Worm (Caenorhabditis elegans) whole organism, dauer: Measurements from ENCODE around the gene C04C11.25.

Source experiments
- unc-62 ChIP-seq: sonication (generic microtip); optimal IDR thresholded peaks from 2 replicates; lab custom pipeline; 2017; ENCODE audit warnings: missing biosample characterization, missing genetic modification reagents, missing genetic modification characterization

Gene C04C11.25

DNA sequence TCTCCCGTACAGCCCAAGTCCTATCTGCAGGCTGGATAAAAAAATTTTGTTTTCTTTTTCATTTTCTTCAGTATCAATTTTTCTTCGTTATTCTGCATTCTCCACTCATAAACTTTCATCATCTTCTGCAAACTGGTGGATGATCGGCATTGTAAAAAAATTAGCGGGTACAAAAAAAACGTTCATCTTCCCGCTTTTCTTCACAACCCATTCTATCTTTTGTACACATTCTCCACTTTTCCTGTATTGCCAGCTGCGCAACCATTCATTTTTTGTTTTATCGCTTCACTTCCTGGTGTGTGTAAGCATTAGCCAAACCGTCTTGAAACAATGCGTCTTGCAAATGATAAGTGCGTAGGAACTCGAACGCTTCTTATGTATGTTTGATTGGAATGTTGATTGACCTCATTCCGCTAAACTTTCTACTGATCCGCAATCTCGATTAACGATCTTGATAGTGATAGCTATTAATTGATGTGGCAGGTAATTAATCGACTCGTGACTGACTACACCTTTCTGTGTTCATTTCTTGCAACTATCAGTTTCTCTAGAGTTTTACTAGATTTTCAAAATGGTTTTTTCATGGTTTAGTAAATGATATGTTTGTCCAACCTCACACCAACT is 40.7 kb downstream of the C04C11.25 start:
- no peak for TF ChIP-seq unc-62 (GFP tag; lab: Kevin White, UChicago)

ce11 chrX:13973769-13974168 is 41.5 kb downstream of the C04C11.25 start:
- TF ChIP-seq unc-62 (GFP tag; lab: Kevin White, UChicago), result no peak

DNA sequence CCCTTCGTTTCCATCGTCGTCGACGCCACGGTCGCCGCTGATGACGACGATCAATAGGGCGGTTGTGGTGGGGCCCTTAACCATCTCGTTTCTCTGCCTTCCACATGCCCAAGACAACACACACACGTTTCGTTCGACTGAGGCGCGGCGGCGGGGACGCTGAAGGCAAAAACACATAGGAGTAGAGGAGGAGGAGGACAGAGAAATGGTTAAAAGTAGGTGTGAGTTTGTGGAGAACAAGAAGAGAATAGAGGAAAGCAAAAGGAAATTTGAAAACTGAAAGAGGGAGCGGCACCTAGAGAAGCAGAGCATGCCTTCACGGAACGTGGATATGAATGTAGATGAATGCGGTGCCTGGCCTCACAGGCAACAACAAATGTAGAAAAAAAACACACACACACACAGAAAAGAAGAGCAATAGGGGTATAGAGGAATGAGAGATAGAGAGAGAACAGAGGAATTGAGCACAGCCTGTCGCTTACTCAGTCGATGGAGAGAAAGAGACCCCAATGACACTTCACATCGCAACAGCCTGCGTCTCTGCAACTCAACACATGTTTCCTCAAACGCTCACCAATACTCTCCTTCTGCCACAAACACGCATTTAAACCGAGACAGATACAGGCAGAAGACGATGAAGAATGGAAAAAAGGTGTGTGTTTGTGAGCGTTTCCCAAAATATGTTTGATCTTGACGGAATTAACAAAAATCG is 45.9 kb downstream of the C04C11.25 start:
- no peak for TF ChIP-seq unc-62 (GFP tag; lab: Kevin White, UChicago)

- TF ChIP-seq unc-62 (GFP tag; lab: Kevin White, UChicago), result no peak
Measured at ce11 chrX:13968292-13968691, 47.0 kb downstream of the C04C11.25 start, which contains the start of gene pqn-39. Gene pqn-39 (minus strand): TSS chrX:13968676.
